Worm (Caenorhabditis elegans): ENCODE measurements around the gene C49H3.12.

- TF ChIP-seq ztf-18 (tag; optimal IDR thresholded peaks at IDR 0.05), result no peak
- no peak for TF ChIP-seq unc-62 (GFP tag; optimal IDR thresholded peaks at IDR 0.05)
- TF ChIP-seq hrde-1 (tag; optimal IDR thresholded peaks at IDR 0.05; ENCODE audit: borderline replicate concordance), result no peak
- TF ChIP-seq nfya-2 (GFP tag; IDR thresholded peaks at IDR 0.05), result no peak
- no peak for TF ChIP-seq ceh-100 (GFP tag; IDR thresholded peaks at IDR 0.05)
- no peak for TF ChIP-seq Y79H2A.3 (GFP tag; conservative IDR thresholded peaks at IDR 0.05)
- TF ChIP-seq snpc-4 (GFP tag; optimal IDR thresholded peaks at IDR 0.05), result no peak
- TF ChIP-seq snpc-4 (tag; optimal IDR thresholded peaks at IDR 0.05), result no peak
- TF ChIP-seq cebp-2 (GFP tag; IDR thresholded peaks at IDR 0.05), result no peak
- no peak for TF ChIP-seq ceh-79 (tag; optimal IDR thresholded peaks at IDR 0.05)
- TF ChIP-seq rec-8 (tag; optimal IDR thresholded peaks at IDR 0.05), result no peak
- no peak for TF ChIP-seq ztf-6 (GFP tag; IDR thresholded peaks at IDR 0.05)
- no peak for TF ChIP-seq him-1 (tag; optimal IDR thresholded peaks at IDR 0.05)
- no peak for TF ChIP-seq pha-4 (tag; optimal IDR thresholded peaks at IDR 0.05)
These were observed 734 bp upstream of the C49H3.12 start, which contains the start of gene gcy-8 for ce11 chrIV:7927852-7928251.
